Fruit fly (Drosophila melanogaster): ENCODE data around the gene CG32107.

DNA sequence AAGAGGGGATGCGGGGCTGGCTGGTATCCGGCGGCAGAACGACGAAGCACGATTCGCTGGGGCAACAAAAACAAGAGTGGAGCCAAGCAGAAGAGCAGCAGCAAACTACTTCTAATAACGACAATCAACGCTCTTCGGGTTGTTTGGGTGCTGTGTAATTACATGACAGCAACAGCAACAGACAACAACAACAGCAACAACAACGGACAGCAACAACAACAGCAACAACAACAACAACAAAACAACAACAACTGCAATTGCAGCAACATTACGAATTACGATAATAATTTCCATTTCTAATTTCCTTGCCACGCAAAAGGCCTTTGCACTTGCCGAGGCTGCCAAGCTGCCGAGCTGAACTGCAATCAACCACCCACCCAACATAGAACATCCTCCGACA is 3.4 kb upstream of the CG32107 start:
- TF ChIP-seq usp (GFP tag; optimal IDR thresholded peaks at IDR 0.05) (no peak), OdsH (GFP tag; optimal IDR thresholded peaks at IDR 0.05) (no peak), h (GFP tag; optimal IDR thresholded peaks at IDR 0.05) (no peak), Hr78 (GFP tag; optimal IDR thresholded peaks at IDR 0.05) (no peak), pan (optimal IDR thresholded peaks at IDR 0.05) (no peak), CG32264 (GFP tag; optimal IDR thresholded peaks at IDR 0.05) (no peak), tai (GFP tag; optimal IDR thresholded peaks at IDR 0.05) (no peak)

Data from whole organism, wandering third instar larva.